Comparison of ENCODE assay signal across 1 fruit fly cellular context in the genomic region with DNA sequence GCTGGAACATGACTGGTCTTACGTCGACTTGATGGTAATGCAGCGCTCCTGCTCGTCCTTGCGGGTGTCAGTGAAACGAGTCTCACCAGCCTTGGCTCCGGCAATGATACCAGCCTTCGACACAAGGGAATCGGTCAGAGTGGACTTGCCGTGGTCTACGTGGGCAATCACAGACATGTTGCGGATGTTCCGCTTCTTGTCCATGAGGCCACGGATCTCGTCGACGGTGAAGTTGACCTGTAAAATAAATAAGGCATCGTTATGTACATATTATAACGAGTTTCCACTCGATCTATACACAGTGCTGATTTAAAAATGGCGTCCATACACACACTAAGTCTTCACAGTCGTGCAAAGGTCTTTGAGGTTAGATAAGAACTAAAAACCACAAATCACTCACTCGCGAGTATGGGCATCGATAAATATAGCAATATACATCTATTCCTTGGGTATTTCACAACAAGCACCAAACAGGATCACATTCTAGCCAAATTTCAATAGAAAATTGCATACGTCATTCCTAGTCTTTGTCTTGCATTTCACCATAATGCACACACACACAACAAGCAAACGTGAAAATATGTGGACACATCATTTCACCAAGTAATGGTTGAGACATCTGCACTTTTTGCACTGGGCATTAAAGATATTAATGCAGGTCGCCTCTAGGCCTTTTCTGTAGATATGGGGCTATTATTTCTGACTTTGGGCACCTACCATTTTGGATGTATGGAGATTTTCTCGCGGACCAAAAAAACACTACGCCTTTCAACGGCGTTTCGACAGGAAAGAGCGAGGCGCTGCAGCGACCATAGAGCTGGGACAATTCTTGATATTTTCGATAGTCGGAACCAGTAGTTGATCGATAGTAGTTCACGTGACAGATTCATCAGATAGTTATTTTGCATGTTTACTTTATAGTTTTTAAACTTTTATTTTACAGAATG.
TF ChIP-seq lines count a peak whose summit lies in the region.

A gene (minus strand): TSS at position 843 of the 947 bp plus-strand sequence.

TF ChIP-seq in whole organism, embryonic, 481 proteins besides CTCF, POLR2A, EP300 and RAD21 (continued from another document and continues in another):
- TF ChIP-seq vvl (GFP tag; IDR thresholded peaks at IDR 0.05; lab: Robert Waterston, UW): peak; percentile 85; the same call in 1 of the 2 replicates
- TF ChIP-seq Camta (GFP tag; optimal IDR thresholded peaks at IDR 0.05; lab: Kevin White, UChicago): peak; percentile 63
- TF ChIP-seq klu (GFP tag; IDR thresholded peaks at IDR 0.05; lab: Robert Waterston, UW): 0 out of 2 replicates have a peak, but pooled peaks have one; percentile 11
- TF ChIP-seq Hr39 (optimal IDR thresholded peaks at IDR 0.05; lab: Kevin White, UChicago): no peak
- peak; percentile 41 for TF ChIP-seq stwl (tag; optimal IDR thresholded peaks at IDR 0.05; lab: Kevin White, UChicago)
- TF ChIP-seq CG15269 (tag; optimal IDR thresholded peaks at IDR 0.05; lab: Kevin White, UChicago): peak; percentile 71
- TF ChIP-seq run (tag; optimal IDR thresholded peaks at IDR 0.05; lab: Kevin White, UChicago): no peak
- TF ChIP-seq CG9437 (GFP tag; optimal IDR thresholded peaks at IDR 0.05; lab: Kevin White, UChicago): peak; percentile 78
- peak; percentile 52 for TF ChIP-seq fd102C (GFP tag; optimal IDR thresholded peaks at IDR 0.05; lab: Kevin White, UChicago)
- peak; percentile 99 for TF ChIP-seq CG15514 (GFP tag; optimal IDR thresholded peaks at IDR 0.05; lab: Kevin White, UChicago)
- TF ChIP-seq slbo (GFP tag; IDR thresholded peaks at IDR 0.05; lab: Robert Waterston, UW): peak; percentile 75; the same call in 1 of the 2 replicates
- peak in 1 of 2 experiments; percentile 72 for TF ChIP-seq insv (GFP tag; optimal IDR thresholded peaks at IDR 0.05; lab: Kevin White, UChicago)
- peak; percentile 82 for TF ChIP-seq NC2α (GFP tag; optimal IDR thresholded peaks at IDR 0.05; lab: Kevin White, UChicago)
- TF ChIP-seq CG17359 (tag; optimal IDR thresholded peaks at IDR 0.05; lab: Kevin White, UChicago): peak; percentile 72
- peak; percentile 56; the same call in 1 of the 2 replicates for TF ChIP-seq peb (GFP tag; IDR thresholded peaks at IDR 0.05; lab: Robert Waterston, UW)
- TF ChIP-seq Atf-2 (GFP tag; optimal IDR thresholded peaks at IDR 0.05; lab: Kevin White, UChicago): peak; percentile 55
- peak in 1 of 2 experiments; percentile 93 for TF ChIP-seq eve (GFP tag; optimal IDR thresholded peaks at IDR 0.05; lab: Kevin White, UChicago)
- peak; percentile 70; the same call in 1 of the 2 replicates for TF ChIP-seq wdn (GFP tag; IDR thresholded peaks at IDR 0.05; lab: Robert Waterston, UW)
- TF ChIP-seq gem (tag; optimal IDR thresholded peaks at IDR 0.05; lab: Kevin White, UChicago): peak; percentile 63
- TF ChIP-seq CG10431 (GFP tag; optimal IDR thresholded peaks at IDR 0.05; lab: Kevin White, UChicago): peak; percentile 85
- no peak for TF ChIP-seq CG14667 (GFP tag; IDR thresholded peaks at IDR 0.05; lab: Robert Waterston, UW)
- TF ChIP-seq PHDP (tag; optimal IDR thresholded peaks at IDR 0.05; lab: Kevin White, UChicago): peak; percentile 83
- peak; percentile 1 to 43 for TF ChIP-seq Pdp1 (GFP tag; optimal IDR thresholded peaks at IDR 0.05; lab: Kevin White, UChicago)
- TF ChIP-seq Xbp1 (GFP tag; optimal IDR thresholded peaks at IDR 0.05; lab: Kevin White, UChicago): peak; percentile 73
- TF ChIP-seq CG10462 (GFP tag; optimal IDR thresholded peaks at IDR 0.05; lab: Kevin White, UChicago): peak; percentile 39
- TF ChIP-seq Rx (GFP tag; IDR thresholded peaks at IDR 0.05; lab: Robert Waterston, UW): no peak; the same call in 1 of the 2 replicates
- TF ChIP-seq dpn (GFP tag; optimal IDR thresholded peaks at IDR 0.05; lab: Kevin White, UChicago): peak; percentile 53 to 67
- peak; percentile 72 for TF ChIP-seq fd3F (GFP tag; optimal IDR thresholded peaks at IDR 0.05; lab: Kevin White, UChicago)
- TF ChIP-seq knrl (GFP tag; IDR thresholded peaks at IDR 0.05; lab: Robert Waterston, UW; ENCODE audit: partially characterized antibody): peak; percentile 96
- TF ChIP-seq sisA (GFP tag; IDR thresholded peaks at IDR 0.05; lab: Robert Waterston, UW): no peak
- peak; percentile 93 for TF ChIP-seq HLHmδ (GFP tag; optimal IDR thresholded peaks at IDR 0.05; lab: Kevin White, UChicago)
- TF ChIP-seq CG15073 (GFP tag; optimal IDR thresholded peaks at IDR 0.05; lab: Kevin White, UChicago): no peak
- no peak for TF ChIP-seq dysf (GFP tag; IDR thresholded peaks at IDR 0.05; lab: Robert Waterston, UW)
- TF ChIP-seq CG5245 (GFP tag; optimal IDR thresholded peaks at IDR 0.05; lab: Kevin White, UChicago): peak; percentile 26
- peak; percentile 58 for TF ChIP-seq CG30403 (GFP tag; optimal IDR thresholded peaks at IDR 0.05; lab: Kevin White, UChicago)
- peak; percentile 64 for TF ChIP-seq Fer2 (tag; optimal IDR thresholded peaks at IDR 0.05; lab: Kevin White, UChicago)
- no peak for TF ChIP-seq CG8478 (optimal IDR thresholded peaks at IDR 0.05; lab: Kevin White, UChicago)
- TF ChIP-seq CG2202 (tag; optimal IDR thresholded peaks at IDR 0.05; lab: Kevin White, UChicago): peak; percentile 48
- TF ChIP-seq CG31224 (GFP tag; IDR thresholded peaks at IDR 0.05; lab: Robert Waterston, UW): peak; percentile 57
- TF ChIP-seq MESR4 (GFP tag; optimal IDR thresholded peaks at IDR 0.05; lab: Kevin White, UChicago): peak; percentile 98
- no peak for TF ChIP-seq E2f1 (GFP tag; IDR thresholded peaks at IDR 0.05; lab: Robert Waterston, UW)
- peak; percentile 62 for TF ChIP-seq pho (GFP tag; optimal IDR thresholded peaks at IDR 0.05; lab: Kevin White, UChicago)
- peak; percentile 67 for TF ChIP-seq dmrt11E (tag; optimal IDR thresholded peaks at IDR 0.05; lab: Kevin White, UChicago)
- TF ChIP-seq D19A (tag; optimal IDR thresholded peaks at IDR 0.05; lab: Kevin White, UChicago): peak; percentile 16
- TF ChIP-seq Elba2 (GFP tag; optimal IDR thresholded peaks at IDR 0.05; lab: Kevin White, UChicago): no peak
- TF ChIP-seq CG11093 (GFP tag; IDR thresholded peaks at IDR 0.05; lab: Robert Waterston, UW): 0 out of 3 replicates have a peak, but pooled peaks have one; percentile 7
- peak; percentile 39 for TF ChIP-seq CG17802 (tag; optimal IDR thresholded peaks at IDR 0.05; lab: Kevin White, UChicago)
- TF ChIP-seq lov (optimal IDR thresholded peaks at IDR 0.05; lab: Kevin White, UChicago): no peak
- peak; percentile 89; the same call in 2 of the 3 replicates for TF ChIP-seq lov (GFP tag; IDR thresholded peaks at IDR 0.05; lab: Robert Waterston, UW)
- TF ChIP-seq CG6689 (GFP tag; IDR thresholded peaks at IDR 0.05; lab: Robert Waterston, UW): peak; percentile 38; the same call in 1 of the 2 replicates
- TF ChIP-seq cas (GFP tag; IDR thresholded peaks at IDR 0.05; lab: Robert Waterston, UW): no peak
- TF ChIP-seq Stat92E (GFP tag; optimal IDR thresholded peaks at IDR 0.05; lab: Kevin White, UChicago): peak in 1 of 3 experiments; percentile 75
- peak; percentile 82 for TF ChIP-seq phol (tag; optimal IDR thresholded peaks at IDR 0.05; lab: Kevin White, UChicago)
- TF ChIP-seq CG2712 (tag; optimal IDR thresholded peaks at IDR 0.05; lab: Kevin White, UChicago): peak; percentile 74
- no peak for TF ChIP-seq CG1832 (GFP tag; optimal IDR thresholded peaks at IDR 0.05; lab: Kevin White, UChicago)
- peak; percentile 90 for TF ChIP-seq lab (GFP tag; optimal IDR thresholded peaks at IDR 0.05; lab: Kevin White, UChicago)
- peak; percentile 93 for TF ChIP-seq caup (GFP tag; optimal IDR thresholded peaks at IDR 0.05; lab: Kevin White, UChicago; ENCODE audit: severe bottlenecking)
- peak; percentile 80 for TF ChIP-seq Hand (GFP tag; optimal IDR thresholded peaks at IDR 0.05; lab: Kevin White, UChicago)
- TF ChIP-seq vnd (GFP tag; IDR thresholded peaks at IDR 0.05; lab: Robert Waterston, UW; ENCODE audit: partially characterized antibody): peak; percentile 89
- peak; percentile 38 for TF ChIP-seq slou (GFP tag; optimal IDR thresholded peaks at IDR 0.05; lab: Kevin White, UChicago)
- TF ChIP-seq ems (GFP tag; optimal IDR thresholded peaks at IDR 0.05; lab: Kevin White, UChicago): peak; percentile 68
- peak; percentile 49 for TF ChIP-seq Tbp (GFP tag; optimal IDR thresholded peaks at IDR 0.05; lab: Kevin White, UChicago)
- TF ChIP-seq CG8765 (GFP tag; IDR thresholded peaks at IDR 0.05; lab: Robert Waterston, UW): no peak
- peak; percentile 74 for TF ChIP-seq sug (tag; optimal IDR thresholded peaks at IDR 0.05; lab: Kevin White, UChicago)
- TF ChIP-seq NfI (GFP tag; optimal IDR thresholded peaks at IDR 0.05; lab: Kevin White, UChicago): peak; percentile 91
- no peak for TF ChIP-seq p53 (GFP tag; optimal IDR thresholded peaks at IDR 0.05; lab: Kevin White, UChicago)
- TF ChIP-seq CG10959 (GFP tag; IDR thresholded peaks at IDR 0.05; lab: Robert Waterston, UW): peak; percentile 12; the same call in 1 of the 2 replicates
- TF ChIP-seq sima (GFP tag; optimal IDR thresholded peaks at IDR 0.05; lab: Kevin White, UChicago): no peak
- peak; percentile 79 for TF ChIP-seq Atf6 (GFP tag; IDR thresholded peaks at IDR 0.05; lab: Robert Waterston, UW)
- TF ChIP-seq NK7.1 (GFP tag; optimal IDR thresholded peaks at IDR 0.05; lab: Kevin White, UChicago): peak; percentile 54
- no peak for TF ChIP-seq Kr (GFP tag; optimal IDR thresholded peaks at IDR 0.05; lab: Kevin White, UChicago)
- peak; percentile 68 for TF ChIP-seq ATbp (GFP tag; optimal IDR thresholded peaks at IDR 0.05; lab: Kevin White, UChicago)
- peak; percentile 28 for TF ChIP-seq CG6683 (GFP tag; optimal IDR thresholded peaks at IDR 0.05; lab: Kevin White, UChicago)
- peak; percentile 78 for TF ChIP-seq CG7271 (tag; optimal IDR thresholded peaks at IDR 0.05; lab: Kevin White, UChicago)
- TF ChIP-seq gro (GFP tag; optimal IDR thresholded peaks at IDR 0.05; lab: Kevin White, UChicago): peak; percentile 68
- TF ChIP-seq nom (GFP tag; optimal IDR thresholded peaks at IDR 0.05; lab: Kevin White, UChicago): peak; percentile 79
- no peak for TF ChIP-seq hth (optimal IDR thresholded peaks at IDR 0.05; lab: Kevin White, UChicago)
- no peak for TF ChIP-seq dati (GFP tag; IDR thresholded peaks at IDR 0.05; lab: Robert Waterston, UW)
- TF ChIP-seq CG7963 (GFP tag; IDR thresholded peaks at IDR 0.05; lab: Robert Waterston, UW; ENCODE audit: partially characterized antibody): peak; percentile 95
- TF ChIP-seq gce (GFP tag; IDR thresholded peaks at IDR 0.05; lab: Robert Waterston, UW): peak; percentile 72; the same call in 2 of the 3 replicates
- peak; percentile 40; the same call in 1 of the 2 replicates for TF ChIP-seq bowl (GFP tag; IDR thresholded peaks at IDR 0.05; lab: Robert Waterston, UW)
- TF ChIP-seq CG13287 (GFP tag; IDR thresholded peaks at IDR 0.05; lab: Robert Waterston, UW; ENCODE audit: partially characterized antibody): peak; percentile 93
- peak; percentile 72 for TF ChIP-seq CG12769 (tag; optimal IDR thresholded peaks at IDR 0.05; lab: Kevin White, UChicago)
- peak; percentile 96 for TF ChIP-seq bigmax (GFP tag; optimal IDR thresholded peaks at IDR 0.05; lab: Kevin White, UChicago)
- no peak for TF ChIP-seq wor (GFP tag; IDR thresholded peaks at IDR 0.05; lab: Robert Waterston, UW)
- TF ChIP-seq gcm2 (GFP tag; optimal IDR thresholded peaks at IDR 0.05; lab: Kevin White, UChicago): peak; percentile 70
- peak; percentile 75 for TF ChIP-seq Neu2 (GFP tag; optimal IDR thresholded peaks at IDR 0.05; lab: Kevin White, UChicago; ENCODE audit: borderline replicate concordance)
- peak; percentile 83 for TF ChIP-seq Hey (tag; optimal IDR thresholded peaks at IDR 0.05; lab: Kevin White, UChicago)
- TF ChIP-seq CG11456 (GFP tag; IDR thresholded peaks at IDR 0.05; lab: Robert Waterston, UW): peak; percentile 86
- peak; percentile 84 for TF ChIP-seq Mad (GFP tag; optimal IDR thresholded peaks at IDR 0.05; lab: Kevin White, UChicago)
- TF ChIP-seq CG9215 (GFP tag; IDR thresholded peaks at IDR 0.05; lab: Robert Waterston, UW): no peak; the same call in 1 of the 2 replicates
- no peak for TF ChIP-seq fd96Cb (tag; optimal IDR thresholded peaks at IDR 0.05; lab: Kevin White, UChicago)
- peak; percentile 91 for TF ChIP-seq BEAF-32 (GFP tag; optimal IDR thresholded peaks at IDR 0.05; lab: Kevin White, UChicago)
- peak; percentile 77 for TF ChIP-seq pzg (GFP tag; optimal IDR thresholded peaks at IDR 0.05; lab: Kevin White, UChicago)
- TF ChIP-seq CG4404 (GFP tag; IDR thresholded peaks at IDR 0.05; lab: Robert Waterston, UW): no peak
- TF ChIP-seq Ptx1 (GFP tag; IDR thresholded peaks at IDR 0.05; lab: Robert Waterston, UW): no peak; the same call in 1 of the 2 replicates
- TF ChIP-seq CG10543 (GFP tag; optimal IDR thresholded peaks at IDR 0.05; lab: Kevin White, UChicago): peak; percentile 95
- peak; percentile 66 for TF ChIP-seq sd (tag; optimal IDR thresholded peaks at IDR 0.05; lab: Kevin White, UChicago)
- peak; percentile 58 for TF ChIP-seq cwo (GFP tag; optimal IDR thresholded peaks at IDR 0.05; lab: Kevin White, UChicago)
- peak; percentile 79 for TF ChIP-seq Ets65A (GFP tag; lab: Kevin White, UChicago)
- TF ChIP-seq CG4707 (GFP tag; optimal IDR thresholded peaks at IDR 0.05; lab: Kevin White, UChicago): peak; percentile 76
- TF ChIP-seq Mes4 (GFP tag; optimal IDR thresholded peaks at IDR 0.05; lab: Kevin White, UChicago): peak; percentile 89
- peak; percentile 65 for TF ChIP-seq kah (GFP tag; optimal IDR thresholded peaks at IDR 0.05; lab: Kevin White, UChicago)
- TF ChIP-seq disco-r (GFP tag; optimal IDR thresholded peaks at IDR 0.05; lab: Kevin White, UChicago): peak; percentile 80
- no peak for TF ChIP-seq pan (optimal IDR thresholded peaks at IDR 0.05; lab: Kevin White, UChicago)
- peak in 1 of 2 experiments; percentile 62 for TF ChIP-seq pan (GFP tag; optimal IDR thresholded peaks at IDR 0.05 in 1 of 2, IDR thresholded peaks at IDR 0.05 in 1 of 2)
- TF ChIP-seq vfl (GFP tag; optimal IDR thresholded peaks at IDR 0.05; lab: Kevin White, UChicago): peak; percentile 71
- peak; percentile 62 for TF ChIP-seq E2f2 (GFP tag; IDR thresholded peaks at IDR 0.05; lab: Robert Waterston, UW)
- TF ChIP-seq Atf3 (GFP tag; optimal IDR thresholded peaks at IDR 0.05; lab: Kevin White, UChicago): peak; percentile 53
- peak; percentile 81 for TF ChIP-seq shn (GFP tag; optimal IDR thresholded peaks at IDR 0.05; lab: Kevin White, UChicago)
- peak; percentile 25 for TF ChIP-seq CG4617 (GFP tag; optimal IDR thresholded peaks at IDR 0.05; lab: Kevin White, UChicago; ENCODE audit: borderline replicate concordance)
- TF ChIP-seq sqz (GFP tag; optimal IDR thresholded peaks at IDR 0.05; lab: Kevin White, UChicago): peak; percentile 55
- TF ChIP-seq lmd (GFP tag; IDR thresholded peaks at IDR 0.05; lab: Robert Waterston, UW): peak; percentile 32; the same call in 1 of the 2 replicates
- peak; percentile 60 for TF ChIP-seq Oli (tag; optimal IDR thresholded peaks at IDR 0.05; lab: Kevin White, UChicago)
- TF ChIP-seq NFAT (GFP tag; IDR thresholded peaks at IDR 0.05; lab: Robert Waterston, UW): no peak; the same call in 1 of the 2 replicates
- no peak for TF ChIP-seq Ssrp (tag; optimal IDR thresholded peaks at IDR 0.05; lab: Kevin White, UChicago)
